Fruit fly (Drosophila melanogaster): Measurements from ENCODE around the gene Ostgamma.

DNA sequence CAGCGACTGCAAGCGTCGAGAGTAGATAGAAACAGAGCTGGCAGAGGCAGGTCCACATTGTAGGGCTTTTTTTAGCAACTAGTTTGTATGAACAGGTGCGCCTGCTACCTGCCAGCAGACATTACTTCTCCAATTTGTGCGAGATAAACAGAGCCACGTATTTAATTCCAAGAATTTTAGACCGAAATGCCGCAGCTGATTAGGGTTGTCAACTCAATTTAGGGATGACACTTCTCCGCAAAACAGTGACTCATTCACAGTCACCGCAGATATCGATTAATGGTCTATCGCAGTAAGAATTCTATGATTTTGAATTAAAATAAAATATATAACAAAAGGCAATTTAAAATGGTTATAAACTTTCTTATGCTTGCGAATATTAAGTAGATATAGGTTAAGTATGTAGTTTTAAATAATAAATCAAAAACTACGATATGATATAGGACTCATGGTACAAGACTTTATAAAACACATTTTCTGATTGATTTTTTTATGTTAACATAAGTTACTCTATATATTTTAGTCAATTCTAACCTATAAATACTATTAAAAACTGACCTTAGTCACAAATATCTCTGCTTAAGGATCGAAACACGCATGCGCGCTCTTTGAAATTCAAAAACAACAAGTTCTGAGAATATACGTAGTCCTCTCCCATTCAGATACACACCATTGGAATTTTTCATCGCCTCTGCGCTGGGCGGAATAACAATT lies 5.1 kb downstream of the Ostgamma start, which contains the start of the genes wol and Scgalpha:
- TF ChIP-seq CG14711 (tag; optimal IDR thresholded peaks at IDR 0.05): peak; percentile 97
- TF ChIP-seq CG7101 (tag; optimal IDR thresholded peaks at IDR 0.05): no peak
- TF ChIP-seq kay (GFP tag; ENCODE audit: borderline replicate concordance): no peak
- TF ChIP-seq CG1620 (GFP tag; optimal IDR thresholded peaks at IDR 0.05): no peak
- no peak for TF ChIP-seq Mnt (GFP tag; optimal IDR thresholded peaks at IDR 0.05)
- TF ChIP-seq bab1 (GFP tag; optimal IDR thresholded peaks at IDR 0.05): peak; percentile 7
- no peak for TF ChIP-seq CG7045 (GFP tag; optimal IDR thresholded peaks at IDR 0.05)
- no peak for TF ChIP-seq cic (GFP tag; optimal IDR thresholded peaks at IDR 0.05)
